Worm (Caenorhabditis elegans): Measurements from ENCODE around the gene col-101.

Gene col-101

DNA sequence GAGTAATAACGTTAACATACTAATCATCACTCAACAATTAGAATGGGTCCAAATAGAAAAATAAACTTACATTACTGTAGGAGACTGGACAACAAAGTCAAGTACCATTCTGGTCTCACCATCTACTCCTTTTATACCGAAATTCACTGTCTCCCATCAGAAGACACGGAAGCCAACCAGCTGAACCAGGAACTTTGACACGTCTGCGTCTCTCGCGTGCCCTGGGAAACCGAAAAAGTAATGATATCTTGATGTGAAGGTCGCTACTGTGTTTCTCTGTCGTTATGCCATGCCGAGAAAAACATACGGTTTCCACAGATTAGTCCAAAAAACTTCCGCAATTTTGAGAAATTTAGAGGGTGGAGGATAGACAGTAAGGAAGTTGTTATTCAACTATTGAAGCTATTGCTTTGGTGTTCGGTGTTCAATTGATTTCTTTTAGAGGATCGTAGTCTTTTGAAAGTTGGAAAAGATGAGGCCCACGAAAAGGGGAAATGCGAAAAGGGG is at the start of gene col-101:
col-101 (minus strand) TSS at position 457 of the 507 bp plus-strand sequence.
- no peak for TF ChIP-seq med-1 (GFP tag; optimal IDR thresholded peaks at IDR 0.05; ENCODE audit: insufficient read depth)

DNA sequence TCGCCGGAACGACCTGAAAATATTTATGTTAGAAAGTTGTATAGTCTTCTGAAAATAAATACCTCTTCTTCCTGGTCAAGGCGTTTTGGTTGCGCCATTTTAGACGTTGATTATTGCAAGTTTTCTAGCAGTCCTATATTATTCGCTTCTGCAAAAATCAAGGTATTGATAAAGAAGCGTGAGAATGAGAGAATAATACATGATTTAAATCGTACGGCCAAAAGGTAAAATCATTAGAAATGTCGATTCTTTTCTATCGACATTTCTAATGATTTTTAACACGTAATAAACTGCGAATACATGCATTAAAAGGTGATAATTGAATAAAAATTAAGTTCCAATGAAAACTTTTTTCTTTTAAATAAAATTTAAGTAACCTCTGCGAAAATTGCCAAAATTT is 49.1 kb upstream of the col-101 start, which contains the start of gene fln-1:
fln-1 (minus strand) TSS at position 101 of the 400 bp plus-strand sequence.
- TF ChIP-seq ztf-23 (GFP tag; IDR thresholded peaks at IDR 0.05) (no peak), klf-2 (GFP tag; conservative IDR thresholded peaks at IDR 0.05) (no peak), ztf-29 (GFP tag; IDR thresholded peaks at IDR 0.05) (no peak)

DNA sequence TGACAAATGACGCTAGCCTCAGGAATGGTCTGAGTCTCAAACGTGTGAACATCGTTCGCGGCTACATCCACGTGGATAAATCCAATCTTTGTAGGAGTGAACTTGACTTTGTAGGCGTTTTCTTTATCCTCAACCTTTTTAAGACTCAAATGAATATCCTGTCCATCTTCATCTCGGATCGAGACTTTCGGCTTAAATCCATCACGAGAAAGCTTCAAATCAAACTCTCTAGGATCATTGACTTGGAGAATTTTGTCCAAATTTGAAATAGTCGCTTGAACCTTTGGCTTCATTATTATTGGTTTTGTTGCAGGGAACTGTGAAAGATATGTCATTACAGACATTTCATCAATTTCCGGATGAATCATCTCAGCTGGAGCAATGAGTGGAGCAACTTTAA is 47.1 kb upstream of the col-101 start:
- TF ChIP-seq med-1 (GFP tag; optimal IDR thresholded peaks at IDR 0.05; ENCODE audit: insufficient read depth) (no peak), flt-1 (GFP tag; IDR thresholded peaks at IDR 0.05) (no peak), T22C8.4 (GFP tag; IDR thresholded peaks at IDR 0.05) (no peak), tab-1 (GFP tag; IDR thresholded peaks at IDR 0.05) (no peak), cog-1 (tag; optimal IDR thresholded peaks at IDR 0.05) (no peak), klf-2 (GFP tag; conservative IDR thresholded peaks at IDR 0.05) (no peak), ztf-29 (GFP tag; IDR thresholded peaks at IDR 0.05) (no peak), ztf-23 (GFP tag; IDR thresholded peaks at IDR 0.05) (no peak), ref-1 (GFP tag; conservative IDR thresholded peaks at IDR 0.05) (no peak)

DNA sequence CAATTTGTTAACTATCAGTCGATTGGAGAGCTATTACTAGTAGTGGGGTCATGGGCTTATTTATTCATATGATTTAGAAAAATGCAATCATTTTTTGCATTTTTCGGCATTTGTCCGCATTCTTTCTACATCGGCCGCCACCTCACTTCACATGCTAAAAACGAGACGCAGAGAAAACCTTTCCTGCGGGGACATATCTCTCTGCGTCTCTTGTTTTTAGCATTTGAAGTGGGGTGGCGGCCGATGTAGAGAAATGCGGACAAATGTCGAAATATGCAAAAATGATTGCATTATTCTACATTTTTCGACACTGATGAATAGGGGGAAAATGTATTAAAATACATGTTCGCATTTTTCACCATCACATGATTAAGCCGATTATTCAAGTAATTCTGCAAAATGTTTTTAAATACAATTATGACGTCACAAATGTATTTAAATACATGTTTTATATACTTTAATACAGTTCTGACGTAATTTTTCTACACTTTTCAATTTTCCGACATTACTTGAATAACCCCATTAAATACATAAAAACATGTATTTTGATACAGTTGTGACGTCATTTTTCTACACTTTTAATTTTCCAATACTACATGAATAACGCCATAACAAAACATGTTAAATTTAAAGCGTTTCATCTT is 45.4 kb upstream of the col-101 start:
- TF ChIP-seq cog-1 (tag; optimal IDR thresholded peaks at IDR 0.05) (peak; percentile 22), ztf-29 (GFP tag; IDR thresholded peaks at IDR 0.05) (no peak), T22C8.4 (GFP tag; IDR thresholded peaks at IDR 0.05) (no peak), med-1 (GFP tag; optimal IDR thresholded peaks at IDR 0.05; ENCODE audit: insufficient read depth) (no peak), flt-1 (GFP tag; IDR thresholded peaks at IDR 0.05) (peak; percentile 21; the same call in 1 of the 2 replicates), ref-1 (GFP tag; conservative IDR thresholded peaks at IDR 0.05) (no peak), tab-1 (GFP tag; IDR thresholded peaks at IDR 0.05) (no peak), klf-2 (GFP tag; conservative IDR thresholded peaks at IDR 0.05) (no peak), ztf-23 (GFP tag; IDR thresholded peaks at IDR 0.05) (0 out of 2 replicates have a peak, but pooled peaks have one; percentile 47)

DNA sequence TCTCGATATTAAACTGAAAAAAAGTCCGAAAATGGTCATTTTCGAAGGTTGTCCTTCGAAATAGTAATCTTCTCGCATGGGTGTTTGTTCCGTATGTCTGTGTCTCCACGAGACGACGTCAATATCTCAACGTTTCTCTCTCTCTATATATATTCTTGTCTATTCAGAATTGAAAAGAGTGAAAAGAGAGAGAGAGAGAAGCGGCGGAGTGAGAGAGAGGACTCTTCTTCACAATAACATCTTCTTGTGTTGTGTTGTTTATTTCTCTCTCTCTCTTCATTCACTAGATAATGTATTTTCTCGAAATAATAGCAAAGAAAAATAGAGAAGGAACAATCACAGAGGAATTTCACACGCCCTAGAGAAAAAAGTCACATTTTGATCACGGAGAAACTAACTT is 39.6 kb upstream of the col-101 start:
- TF ChIP-seq cog-1 (tag; optimal IDR thresholded peaks at IDR 0.05) (peak; percentile 25), T22C8.4 (GFP tag; IDR thresholded peaks at IDR 0.05) (no peak)

DNA sequence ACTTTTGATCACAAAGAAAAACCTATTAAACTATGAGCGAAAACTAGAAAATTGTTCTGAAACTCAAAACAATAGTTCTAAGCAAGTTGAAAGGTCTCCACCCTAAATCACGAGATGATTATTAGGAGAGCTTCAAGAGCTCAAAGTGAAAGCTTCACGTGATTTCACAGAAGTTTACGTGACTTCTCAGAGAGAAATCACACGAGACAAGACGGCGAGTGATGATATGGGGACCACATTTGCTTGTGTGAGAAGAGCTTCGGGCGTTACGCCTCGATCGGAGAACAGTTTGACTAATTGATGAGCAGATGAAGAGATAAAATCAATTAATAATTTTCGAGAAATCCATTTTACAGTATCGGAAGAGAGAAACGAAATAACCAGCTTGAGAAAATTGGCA is 38.2 kb upstream of the col-101 start:
- no peak for TF ChIP-seq tab-1 (GFP tag; IDR thresholded peaks at IDR 0.05)
- TF ChIP-seq med-1 (GFP tag; optimal IDR thresholded peaks at IDR 0.05; ENCODE audit: insufficient read depth), result no peak
- no peak for TF ChIP-seq ztf-29 (GFP tag; IDR thresholded peaks at IDR 0.05)
- TF ChIP-seq cog-1 (tag; optimal IDR thresholded peaks at IDR 0.05), result no peak
- no peak for TF ChIP-seq ztf-23 (GFP tag; IDR thresholded peaks at IDR 0.05)
- no peak for TF ChIP-seq klf-2 (GFP tag; conservative IDR thresholded peaks at IDR 0.05)
- no peak for TF ChIP-seq T22C8.4 (GFP tag; IDR thresholded peaks at IDR 0.05)
- TF ChIP-seq flt-1 (GFP tag; IDR thresholded peaks at IDR 0.05), result no peak
- no peak for TF ChIP-seq ref-1 (GFP tag; conservative IDR thresholded peaks at IDR 0.05)

DNA sequence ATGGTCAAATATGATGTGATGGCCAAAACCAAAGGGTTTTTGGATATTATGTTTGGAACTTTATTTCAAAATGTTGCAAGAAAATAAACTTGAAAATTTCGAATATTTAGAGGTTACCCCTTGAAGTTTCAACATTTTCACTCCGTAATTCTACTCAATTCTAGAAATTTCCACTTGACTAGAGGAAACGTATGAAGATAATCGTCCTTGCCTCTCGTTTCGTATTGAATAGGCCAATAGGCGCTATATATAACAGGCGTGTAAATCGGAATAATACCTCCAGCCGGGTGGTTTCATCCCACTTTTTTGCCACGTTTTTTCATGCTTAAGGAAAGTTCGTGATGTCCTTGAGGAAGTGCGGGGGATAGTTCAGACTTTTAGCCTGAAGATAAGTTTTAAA is 16.5 kb upstream of the col-101 start:
- TF ChIP-seq ztf-23 (GFP tag; IDR thresholded peaks at IDR 0.05) (no peak), ztf-29 (GFP tag; IDR thresholded peaks at IDR 0.05) (no peak), flt-1 (GFP tag; IDR thresholded peaks at IDR 0.05) (no peak), klf-2 (GFP tag; conservative IDR thresholded peaks at IDR 0.05) (no peak), tab-1 (GFP tag; IDR thresholded peaks at IDR 0.05) (no peak), med-1 (GFP tag; optimal IDR thresholded peaks at IDR 0.05; ENCODE audit: insufficient read depth) (no peak)

DNA sequence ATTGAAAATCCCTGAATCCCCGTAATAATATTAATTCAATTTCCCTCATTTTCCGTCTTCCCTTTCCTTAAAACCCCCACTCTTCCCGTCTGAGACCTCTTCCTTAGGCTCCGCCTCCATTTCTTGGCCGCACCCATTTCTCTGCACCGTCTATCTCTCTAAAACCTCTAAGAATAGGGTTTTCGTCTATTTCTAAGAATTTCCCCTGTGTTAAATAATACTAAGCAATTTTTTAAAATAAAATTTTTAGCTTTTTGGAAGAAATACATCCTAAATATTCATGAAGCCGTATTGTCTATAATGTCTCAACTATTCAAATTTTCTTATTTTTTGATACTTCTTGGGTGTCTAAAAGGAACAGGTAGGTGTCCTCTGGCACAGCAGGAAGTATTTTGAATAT is 12.7 kb upstream of the col-101 start, which contains the start of gene cdh-8:
cdh-8 (plus strand) TSS at position 301 of the 400 bp plus-strand sequence.
- TF ChIP-seq flt-1 (GFP tag; IDR thresholded peaks at IDR 0.05) (no peak), ref-1 (GFP tag; conservative IDR thresholded peaks at IDR 0.05) (no peak), klf-2 (GFP tag; conservative IDR thresholded peaks at IDR 0.05) (no peak), med-1 (GFP tag; optimal IDR thresholded peaks at IDR 0.05; ENCODE audit: insufficient read depth) (no peak), T22C8.4 (GFP tag; IDR thresholded peaks at IDR 0.05) (no peak), tab-1 (GFP tag; IDR thresholded peaks at IDR 0.05) (no peak), ztf-23 (GFP tag; IDR thresholded peaks at IDR 0.05) (no peak)

DNA sequence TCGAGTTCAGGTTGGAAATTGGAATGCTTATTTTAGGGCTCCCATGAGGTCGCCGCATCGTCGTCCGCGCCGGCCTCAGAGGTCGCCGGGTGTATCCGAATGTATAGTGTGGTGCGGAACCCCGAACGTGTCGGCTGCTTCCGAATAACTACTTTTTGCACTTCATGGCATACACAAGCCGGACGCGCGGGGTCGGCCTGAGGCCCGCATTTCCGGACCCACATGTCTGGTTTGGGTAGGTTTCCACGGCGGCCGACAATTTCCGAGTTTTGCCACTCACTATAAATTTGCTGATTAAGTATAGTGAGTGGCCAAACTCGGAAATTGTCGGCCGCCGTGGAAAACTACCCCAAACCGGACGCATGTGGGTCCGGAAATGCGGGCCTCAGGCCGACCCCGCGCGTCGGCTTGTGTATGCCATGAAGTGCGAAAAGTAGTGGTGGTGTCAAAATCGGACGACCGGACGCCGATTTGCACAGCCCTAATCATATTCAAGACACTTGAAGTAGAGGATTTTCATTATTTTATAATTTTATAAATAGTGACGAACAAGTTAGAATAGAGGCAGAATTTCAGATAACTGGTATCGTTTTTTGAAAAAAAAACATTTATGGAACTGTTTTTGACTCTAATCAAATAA is 11.5 kb upstream of the col-101 start:
- TF ChIP-seq ztf-29 (GFP tag; IDR thresholded peaks at IDR 0.05) (no peak), klf-2 (GFP tag; conservative IDR thresholded peaks at IDR 0.05) (no peak), tab-1 (GFP tag; IDR thresholded peaks at IDR 0.05) (no peak), med-1 (GFP tag; optimal IDR thresholded peaks at IDR 0.05; ENCODE audit: insufficient read depth) (no peak), cog-1 (tag; optimal IDR thresholded peaks at IDR 0.05) (no peak), T22C8.4 (GFP tag; IDR thresholded peaks at IDR 0.05) (no peak), flt-1 (GFP tag; IDR thresholded peaks at IDR 0.05) (no peak), ztf-23 (GFP tag; IDR thresholded peaks at IDR 0.05) (no peak), ref-1 (GFP tag; conservative IDR thresholded peaks at IDR 0.05) (no peak)

DNA sequence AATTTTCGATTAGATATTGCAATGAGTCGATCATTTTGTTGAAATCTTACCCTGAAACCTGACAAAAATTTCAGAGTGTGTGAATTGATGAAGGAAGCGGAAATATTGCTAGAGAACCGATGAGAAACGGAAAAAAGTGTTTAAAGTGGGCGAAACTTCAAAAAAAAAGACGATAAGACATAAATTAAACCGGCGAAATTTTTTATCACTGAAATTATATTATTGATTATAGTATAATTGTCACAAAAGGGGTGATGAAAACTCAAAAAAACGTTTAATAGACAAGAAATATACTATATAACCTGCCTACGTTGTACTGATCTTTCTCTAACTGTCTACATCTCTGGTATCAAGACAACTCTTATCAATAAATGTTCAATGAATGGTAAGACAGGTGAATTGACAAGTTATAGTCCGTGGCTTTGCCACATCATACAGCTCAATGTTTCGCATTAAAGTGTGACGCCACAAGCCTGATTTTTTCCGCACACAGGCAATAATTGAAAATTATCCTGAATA is 10.4 kb upstream of the col-101 start, which contains the start of gene pxmp-4:
pxmp-4 (minus strand) TSS at position 51 of the 519 bp plus-strand sequence.
- TF ChIP-seq cog-1 (tag; optimal IDR thresholded peaks at IDR 0.05), result no peak
- no peak for TF ChIP-seq tab-1 (GFP tag; IDR thresholded peaks at IDR 0.05)
- no peak for TF ChIP-seq flt-1 (GFP tag; IDR thresholded peaks at IDR 0.05)
- TF ChIP-seq ztf-29 (GFP tag; IDR thresholded peaks at IDR 0.05), result no peak
- no peak for TF ChIP-seq klf-2 (GFP tag; conservative IDR thresholded peaks at IDR 0.05)
- no peak for TF ChIP-seq ztf-23 (GFP tag; IDR thresholded peaks at IDR 0.05)
- no peak for TF ChIP-seq med-1 (GFP tag; optimal IDR thresholded peaks at IDR 0.05; ENCODE audit: insufficient read depth)
- no peak for TF ChIP-seq T22C8.4 (GFP tag; IDR thresholded peaks at IDR 0.05)
- no peak for TF ChIP-seq ref-1 (GFP tag; conservative IDR thresholded peaks at IDR 0.05)
